Worm (Caenorhabditis elegans): ENCODE results near the gene str-178.

The str-178 gene

DNA sequence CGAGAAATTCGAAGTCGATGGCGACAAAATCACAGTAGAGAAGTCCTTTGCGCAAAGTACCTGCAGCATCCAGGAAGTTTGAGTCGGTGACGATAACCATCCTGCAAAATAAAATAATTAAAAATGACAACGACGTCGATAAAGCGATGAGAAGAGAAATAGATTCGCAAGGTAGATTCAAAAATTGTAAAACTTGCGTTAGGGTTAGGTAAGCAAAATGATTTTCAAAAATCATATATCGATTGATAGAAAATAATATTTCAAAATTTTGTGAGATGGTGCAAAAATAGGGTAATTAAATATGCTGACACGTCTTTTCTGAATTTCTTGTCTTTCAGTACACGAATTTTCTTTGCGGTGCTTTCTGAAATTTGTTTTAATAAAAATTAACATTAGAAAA, 21.2 kb downstream of the str-178 start, which contains the start of gene parn-1:
Gene parn-1, minus strand, starts transcription at position 101 of the 400 bp plus-strand sequence.
- TF ChIP-seq fkh-6 (tag; optimal IDR thresholded peaks at IDR 0.05) (no peak), ceh-45 (GFP tag; IDR thresholded peaks at IDR 0.05) (no peak), unc-42 (tag; optimal IDR thresholded peaks at IDR 0.05) (no peak), odd-2 (tag; optimal IDR thresholded peaks at IDR 0.05) (no peak), fax-1 (tag; optimal IDR thresholded peaks at IDR 0.05) (no peak), sdc-2 (tag; optimal IDR thresholded peaks at IDR 0.05) (no peak), pqm-1 (tag; optimal IDR thresholded peaks at IDR 0.05) (no peak), ceh-22 (tag; optimal IDR thresholded peaks at IDR 0.05) (no peak), ref-2 (tag; optimal IDR thresholded peaks at IDR 0.05) (no peak), ceh-24 (tag; optimal IDR thresholded peaks at IDR 0.05) (no peak), K09A11.1 (tag; optimal IDR thresholded peaks at IDR 0.05; ENCODE audit: insufficient read depth) (no peak), lin-11 (tag; optimal IDR thresholded peaks at IDR 0.05) (no peak), F13H6.1 (tag; optimal IDR thresholded peaks at IDR 0.05) (no peak)

DNA sequence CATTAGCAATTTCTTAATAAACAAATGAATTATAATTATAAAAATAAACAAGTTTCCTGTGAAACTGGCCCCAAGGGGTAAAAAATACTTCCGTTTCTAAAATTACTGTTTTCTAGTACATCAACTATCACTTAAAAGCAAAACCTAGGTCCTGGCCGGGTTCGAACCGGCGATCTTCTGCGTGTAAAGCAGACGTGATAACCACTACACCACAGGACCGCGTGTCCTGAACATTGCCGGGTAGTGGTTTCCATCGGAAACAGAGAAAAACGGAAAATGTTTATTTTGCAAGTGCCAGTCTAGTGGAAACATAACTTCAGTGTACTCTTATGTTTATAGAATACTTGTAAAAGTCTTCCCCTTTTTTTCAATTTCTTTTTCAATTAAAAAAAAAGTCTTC, 33.1 kb downstream of the str-178 start:
- TF ChIP-seq ref-2 (tag; optimal IDR thresholded peaks at IDR 0.05) = no peak
- TF ChIP-seq unc-42 (tag; optimal IDR thresholded peaks at IDR 0.05) = no peak
- TF ChIP-seq madf-2 (tag; optimal IDR thresholded peaks at IDR 0.05) = no peak
- no peak for TF ChIP-seq pqm-1 (tag; optimal IDR thresholded peaks at IDR 0.05)
- TF ChIP-seq pat-9 (tag; optimal IDR thresholded peaks at IDR 0.05) = no peak
- no peak for TF ChIP-seq ceh-24 (tag; optimal IDR thresholded peaks at IDR 0.05)
- TF ChIP-seq ceh-48 (tag; optimal IDR thresholded peaks at IDR 0.05) = no peak
- no peak for TF ChIP-seq tbx-2 (tag; optimal IDR thresholded peaks at IDR 0.05)
- no peak for TF ChIP-seq unc-3 (GFP tag; conservative IDR thresholded peaks at IDR 0.05)
- TF ChIP-seq unc-3 (tag; optimal IDR thresholded peaks at IDR 0.05) = no peak
- no peak for TF ChIP-seq eyg-1 (tag; optimal IDR thresholded peaks at IDR 0.05)
- no peak for TF ChIP-seq unc-86 (tag; optimal IDR thresholded peaks at IDR 0.05)
- no peak for TF ChIP-seq gmeb-2 (tag; optimal IDR thresholded peaks at IDR 0.05)
- no peak for TF ChIP-seq syd-9 (tag; optimal IDR thresholded peaks at IDR 0.05)
- no peak for TF ChIP-seq C38D4.7 (GFP tag; optimal IDR thresholded peaks at IDR 0.05)
- TF ChIP-seq ceh-31 (tag; optimal IDR thresholded peaks at IDR 0.05) = no peak
- no peak for TF ChIP-seq Y22D7AL.16 (tag; optimal IDR thresholded peaks at IDR 0.05)
- TF ChIP-seq odd-2 (tag; optimal IDR thresholded peaks at IDR 0.05) = no peak
- no peak for TF ChIP-seq npax-4 (tag; optimal IDR thresholded peaks at IDR 0.05)
- no peak for TF ChIP-seq hlh-6 (tag; optimal IDR thresholded peaks at IDR 0.05)
- TF ChIP-seq ama-1 (optimal IDR thresholded peaks at IDR 0.05) = no peak

ce11 chrV:12679807-12680206, 36.5 kb downstream of the str-178 start, which contains the start of gene frpr-15:
TSS of gene frpr-15 (plus strand) at chrV:12680107.
- TF ChIP-seq ahr-1 (tag; optimal IDR thresholded peaks at IDR 0.05) (no peak), nfya-1 (tag; optimal IDR thresholded peaks at IDR 0.05) (no peak), pha-2 (tag; optimal IDR thresholded peaks at IDR 0.05) (no peak), C38D4.7 (GFP tag; optimal IDR thresholded peaks at IDR 0.05) (no peak), unc-42 (tag; optimal IDR thresholded peaks at IDR 0.05) (no peak), ceh-31 (tag; optimal IDR thresholded peaks at IDR 0.05) (no peak), unc-55 (GFP tag; optimal IDR thresholded peaks at IDR 0.05) (no peak)

DNA sequence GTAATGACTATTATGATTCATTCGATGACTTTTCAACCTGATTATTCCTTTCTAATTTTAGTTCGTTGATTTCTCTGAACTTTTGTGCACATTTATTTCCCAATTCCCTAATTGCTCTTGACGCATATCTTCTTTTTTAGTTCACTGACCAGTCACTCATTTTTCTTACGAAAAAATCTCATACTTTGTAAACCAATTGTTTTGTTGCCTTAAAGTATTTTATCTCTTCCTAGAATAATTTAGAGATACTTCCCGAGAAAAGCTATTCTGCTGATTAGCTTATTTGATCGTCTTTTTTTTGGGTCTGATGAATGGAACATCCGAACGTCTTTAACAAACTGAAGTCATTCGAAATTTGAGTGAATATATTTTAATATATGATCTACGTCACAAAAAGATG, 37.1 kb downstream of the str-178 start:
- TF ChIP-seq ceh-9 (tag; optimal IDR thresholded peaks at IDR 0.05) (no peak), ztf-16 (tag; optimal IDR thresholded peaks at IDR 0.05) (no peak), ceh-24 (tag; optimal IDR thresholded peaks at IDR 0.05) (no peak), npax-4 (tag; optimal IDR thresholded peaks at IDR 0.05) (no peak), sox-4 (tag; optimal IDR thresholded peaks at IDR 0.05) (no peak), F13H6.1 (tag; optimal IDR thresholded peaks at IDR 0.05) (no peak), ceh-30 (tag; optimal IDR thresholded peaks at IDR 0.05) (no peak), ceh-2 (tag; optimal IDR thresholded peaks at IDR 0.05) (no peak), fax-1 (tag; optimal IDR thresholded peaks at IDR 0.05) (no peak), sox-2 (GFP tag; IDR thresholded peaks at IDR 0.05) (no peak), ttx-3 (tag; optimal IDR thresholded peaks at IDR 0.05) (no peak), pros-1 (tag; optimal IDR thresholded peaks at IDR 0.05) (no peak), fkh-6 (tag; optimal IDR thresholded peaks at IDR 0.05) (no peak), hlh-6 (tag; optimal IDR thresholded peaks at IDR 0.05) (no peak), pax-1 (tag; optimal IDR thresholded peaks at IDR 0.05) (no peak), pha-2 (tag; optimal IDR thresholded peaks at IDR 0.05) (no peak), unc-86 (tag; optimal IDR thresholded peaks at IDR 0.05) (no peak), odd-2 (tag; optimal IDR thresholded peaks at IDR 0.05) (no peak), hlh-8 (tag; optimal IDR thresholded peaks at IDR 0.05) (no peak), hlh-30 (tag; optimal IDR thresholded peaks at IDR 0.05; ENCODE audit: insufficient read depth) (no peak)
